Fruit fly (Drosophila melanogaster): ENCODE results near the gene asun.

dm6 chr3R:16247609-16248499 is 16.2 kb upstream of the asun start:
- TF ChIP-seq CG8319 (GFP tag; optimal IDR thresholded peaks at IDR 0.05) (peak; percentile 26), fd85E (GFP tag; optimal IDR thresholded peaks at IDR 0.05) (peak; percentile 56), CG3032 (tag; optimal IDR thresholded peaks at IDR 0.05) (peak; percentile 83), CG4318 (GFP tag; optimal IDR thresholded peaks at IDR 0.05) (peak; percentile 73), CG6854 (GFP tag; optimal IDR thresholded peaks at IDR 0.05) (peak; percentile 67), CG9139 (GFP tag; optimal IDR thresholded peaks at IDR 0.05) (peak; percentile 42), cyc (GFP tag; optimal IDR thresholded peaks at IDR 0.05) (peak; percentile 89), Lpt (GFP tag; optimal IDR thresholded peaks at IDR 0.05) (peak; percentile 86), CG6163 (GFP tag; IDR thresholded peaks at IDR 0.05) (peak; percentile 77; the same call in 2 of the 3 replicates), Sox102F (GFP tag; optimal IDR thresholded peaks at IDR 0.05) (peak; percentile 53), dac (GFP tag; optimal IDR thresholded peaks at IDR 0.05) (peak; percentile 47), Eip93F (GFP tag; optimal IDR thresholded peaks at IDR 0.05) (no peak), Blimp-1 (GFP tag; optimal IDR thresholded peaks at IDR 0.05) (peak; percentile 40)
